Worm (Caenorhabditis elegans) whole organism, L2 larva: Measurements from ENCODE around the gene Y62E10A.3.

ENCODE experiments used
- ZK546.5 ChIP-seq: sonication (generic microtip); optimal IDR thresholded peaks from 2 replicates; lab custom pipeline; 2017; ENCODE audit warnings: missing biosample characterization, missing genetic modification characterization
- aly-2 ChIP-seq: fragments of 150-350 bp; optimal IDR thresholded peaks from 2 replicates; lab custom pipeline; 2014; ENCODE audit warnings: missing biosample characterization, missing genetic modification characterization
- ceh-82 ChIP-seq: fragments of 150-350 bp; optimal IDR thresholded peaks from 2 replicates; lab custom pipeline; 2014; ENCODE audit warnings: missing biosample characterization, missing genetic modification characterization
- dmd-4 ChIP-seq: sonication (generic microtip); optimal IDR thresholded peaks from 2 replicates; lab custom pipeline; 2017; ENCODE audit warnings: missing biosample characterization, missing genetic modification characterization
- egl-27 ChIP-seq: sonication (generic microtip); optimal IDR thresholded peaks from 3 replicates; lab custom pipeline; 2017; ENCODE audit warnings: missing biosample characterization, missing genetic modification reagents, missing genetic modification characterization
- elt-3 ChIP-seq: sonication (generic microtip); optimal IDR thresholded peaks from 2 replicates; lab custom pipeline; 2017; ENCODE audit warnings: missing biosample characterization, missing genetic modification characterization
- lin-11 ChIP-seq: fragments of 150-350 bp; sonication (generic microtip); optimal IDR thresholded peaks from 2 replicates; lab custom pipeline; 2014; ENCODE audit warnings: missing biosample characterization, missing genetic modification characterization, inconsistent platforms, mixed read lengths
- lin-13 ChIP-seq: fragments of 150-350 bp; optimal IDR thresholded peaks from 2 replicates; lab custom pipeline; 2014; ENCODE audit warnings: missing biosample characterization, missing genetic modification reagents, missing genetic modification characterization
- mdl-1 ChIP-seq, 2 experiments: fragments of 150-350 bp in 1 of 2; sonication (generic microtip) in 1 of 2; optimal IDR thresholded peaks; 2 replicates each; lab custom pipeline; 2017; ENCODE audit warnings: missing biosample characterization in 2 of 2, missing genetic modification characterization in 2 of 2
- nhr-11 ChIP-seq: fragments of 150-350 bp; optimal IDR thresholded peaks from 2 replicates; lab custom pipeline; 2014; ENCODE audit warnings: missing biosample characterization, missing genetic modification characterization
- nhr-237 ChIP-seq: fragments of 150-350 bp; optimal IDR thresholded peaks from 2 replicates; lab custom pipeline; 2014; ENCODE audit warnings: missing biosample characterization, missing genetic modification characterization
- snpc-4 ChIP-seq: fragments of 150-350 bp; optimal IDR thresholded peaks from 2 replicates; lab custom pipeline; 2014; ENCODE audit warnings: missing biosample characterization, missing genetic modification characterization

DNA sequence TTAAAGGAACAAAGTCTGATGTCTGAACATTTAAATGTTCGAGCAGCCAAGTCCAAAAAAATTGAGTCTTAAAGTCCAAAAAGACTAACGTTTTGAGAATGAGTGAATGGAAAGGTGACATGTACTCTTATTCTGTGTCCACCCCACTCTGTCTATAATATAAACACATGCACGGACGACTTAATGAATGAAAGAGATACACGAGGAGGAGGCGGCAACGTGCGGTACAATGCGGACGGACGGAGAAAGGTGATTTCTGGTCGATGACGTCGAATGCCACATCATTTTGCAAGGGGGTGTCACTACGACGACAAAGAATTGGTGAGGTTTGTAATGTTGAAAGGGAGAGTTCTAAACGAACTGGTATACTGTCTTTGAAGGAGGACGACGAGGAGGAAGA lies 34.6 kb upstream of the Y62E10A.3 start:
- TF ChIP-seq nhr-11 (tag; lab: Kevin White, UChicago) (no peak), aly-2 (tag; lab: Kevin White, UChicago) (no peak), egl-27 (no peak), ZK546.5 (tag; lab: Kevin White, UChicago) (no peak), mdl-1 (tag; optimal IDR thresholded peaks at IDR 0.05; lab: Kevin White, UChicago) (no peak), dmd-4 (no peak), snpc-4 (tag; lab: Kevin White, UChicago) (no peak), elt-3 (tag; lab: Kevin White, UChicago) (no peak), nhr-237 (tag; lab: Kevin White, UChicago) (no peak), lin-13 (GFP tag; lab: Kevin White, UChicago) (no peak), lin-11 (tag; lab: Kevin White, UChicago) (no peak), ceh-82 (tag; lab: Kevin White, UChicago) (no peak)
